Worm (Caenorhabditis elegans): ENCODE data around the gene bgnt-1.3.

bgnt-1.3 gene

DNA sequence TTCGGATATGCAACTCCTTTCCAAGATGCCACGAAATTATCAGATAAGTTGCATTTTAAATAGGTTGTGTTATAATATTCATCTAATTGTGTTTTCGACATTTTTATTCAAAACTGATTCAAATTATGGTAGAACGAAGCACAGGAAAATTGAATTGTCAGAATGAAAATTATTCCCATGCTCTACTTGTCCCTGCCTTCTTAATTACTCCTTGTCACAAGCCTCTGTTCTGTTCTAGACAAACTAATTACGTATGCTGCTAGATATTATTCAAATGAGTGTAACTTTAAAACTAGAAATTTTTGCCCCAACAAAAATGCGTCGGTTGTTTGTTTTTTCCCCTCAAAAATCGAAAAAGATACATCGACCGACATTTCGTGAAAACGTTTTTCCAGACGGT is 12.2 kb downstream of the bgnt-1.3 start, which contains the start of gene srh-104:
Gene srh-104 (minus strand): TSS at position 101 of the 400 bp plus-strand sequence.
- TF ChIP-seq ztf-4 (tag; optimal IDR thresholded peaks at IDR 0.05) (no peak), nhr-25 (tag; optimal IDR thresholded peaks at IDR 0.05) (no peak), fos-1 (tag; optimal IDR thresholded peaks at IDR 0.05) (no peak), pha-4 (tag; optimal IDR thresholded peaks at IDR 0.05) (no peak), hmg-11 (tag; optimal IDR thresholded peaks at IDR 0.05) (no peak), tbx-2 (tag; optimal IDR thresholded peaks at IDR 0.05) (no peak), R02D3.7 (tag; optimal IDR thresholded peaks at IDR 0.05) (no peak), ceh-16 (tag; optimal IDR thresholded peaks at IDR 0.05) (no peak), aly-2 (tag; optimal IDR thresholded peaks at IDR 0.05) (no peak), jun-1 (tag; optimal IDR thresholded peaks at IDR 0.05) (no peak), nhr-67 (tag; optimal IDR thresholded peaks at IDR 0.05) (no peak), elt-2 (tag; optimal IDR thresholded peaks at IDR 0.05) (no peak), egl-27 (tag; optimal IDR thresholded peaks at IDR 0.05) (no peak), ceh-28 (tag; optimal IDR thresholded peaks at IDR 0.05) (no peak), ceh-9 (tag; optimal IDR thresholded peaks at IDR 0.05) (no peak), elt-3 (tag; optimal IDR thresholded peaks at IDR 0.05) (no peak), sea-2 (GFP tag; optimal IDR thresholded peaks at IDR 0.05) (no peak), lin-39 (tag; optimal IDR thresholded peaks at IDR 0.05) (no peak), lin-15B (tag; optimal IDR thresholded peaks at IDR 0.05) (no peak)

DNA sequence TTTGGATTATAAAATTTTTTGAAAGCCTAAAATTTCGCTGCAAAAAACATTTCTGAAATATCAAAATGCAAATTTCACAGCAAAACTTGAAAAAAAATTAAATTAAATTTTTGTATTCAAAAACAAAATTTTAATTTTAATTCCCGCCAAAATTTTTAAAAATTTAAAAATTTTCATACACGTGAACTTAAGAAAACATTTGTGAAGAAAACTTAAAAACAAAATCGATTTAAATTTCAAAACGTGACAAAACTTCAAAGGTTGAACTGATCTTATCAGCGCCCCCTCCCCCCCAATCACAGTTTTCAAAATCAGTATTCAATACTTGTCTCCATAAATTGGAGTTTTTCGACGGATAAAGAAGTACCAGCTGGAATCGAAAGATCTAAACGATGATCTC is 19.1 kb downstream of the bgnt-1.3 start, which contains the start of gene F21H7.5:
Gene F21H7.5 (plus strand): TSS at position 301 of the 400 bp plus-strand sequence.
- TF ChIP-seq eor-1 (tag; optimal IDR thresholded peaks at IDR 0.05) (no peak), fkh-2 (tag; optimal IDR thresholded peaks at IDR 0.05) (no peak), unc-39 (tag; optimal IDR thresholded peaks at IDR 0.05) (no peak), egl-27 (tag; optimal IDR thresholded peaks at IDR 0.05) (no peak), elt-1 (tag; optimal IDR thresholded peaks at IDR 0.05) (no peak), nhr-43 (tag; optimal IDR thresholded peaks at IDR 0.05; ENCODE audit: poor library complexity, severe bottlenecking) (no peak), elt-2 (tag; optimal IDR thresholded peaks at IDR 0.05) (no peak), ZK546.5 (tag; optimal IDR thresholded peaks at IDR 0.05) (no peak), lsy-12 (tag; optimal IDR thresholded peaks at IDR 0.05) (no peak), nhr-76 (tag; optimal IDR thresholded peaks at IDR 0.05) (no peak), fos-1 (tag; optimal IDR thresholded peaks at IDR 0.05) (no peak), ceh-9 (tag; optimal IDR thresholded peaks at IDR 0.05) (no peak), nhr-11 (tag; optimal IDR thresholded peaks at IDR 0.05) (no peak)

- no peak for TF ChIP-seq hmg-11 (tag; optimal IDR thresholded peaks at IDR 0.05)
- no peak for TF ChIP-seq lsy-12 (tag; optimal IDR thresholded peaks at IDR 0.05)
- TF ChIP-seq mml-1 (tag; optimal IDR thresholded peaks at IDR 0.05): no peak
- no peak for TF ChIP-seq ceh-28 (tag; optimal IDR thresholded peaks at IDR 0.05)
- TF ChIP-seq fkh-10 (GFP tag; optimal IDR thresholded peaks at IDR 0.05): no peak
- TF ChIP-seq nhr-23 (tag; optimal IDR thresholded peaks at IDR 0.05): no peak
- TF ChIP-seq egl-5 (tag; optimal IDR thresholded peaks at IDR 0.05): no peak
- no peak for TF ChIP-seq pqm-1 (tag; optimal IDR thresholded peaks at IDR 0.05)
- TF ChIP-seq nhr-77 (tag; optimal IDR thresholded peaks at IDR 0.05): no peak
- TF ChIP-seq nfya-1 (tag; optimal IDR thresholded peaks at IDR 0.05; ENCODE audit: insufficient read depth): no peak
- no peak for TF ChIP-seq zag-1 (tag; optimal IDR thresholded peaks at IDR 0.05)
- TF ChIP-seq ceh-82 (tag; optimal IDR thresholded peaks at IDR 0.05): no peak
- TF ChIP-seq ceh-16 (tag; optimal IDR thresholded peaks at IDR 0.05): no peak
- no peak for TF ChIP-seq tbx-2 (tag; optimal IDR thresholded peaks at IDR 0.05)
- no peak for TF ChIP-seq daf-12 (tag; optimal IDR thresholded peaks at IDR 0.05)
- TF ChIP-seq mdl-1 (tag; optimal IDR thresholded peaks at IDR 0.05): no peak
- TF ChIP-seq elt-2 (tag; optimal IDR thresholded peaks at IDR 0.05): no peak
- TF ChIP-seq R02D3.7 (tag; optimal IDR thresholded peaks at IDR 0.05): no peak
- no peak for TF ChIP-seq nhr-11 (tag; optimal IDR thresholded peaks at IDR 0.05)
These were observed 20.6 kb downstream of the bgnt-1.3 start, which contains the start of gene srh-98 for ce11 chrV:16235647-16236046. TSS of gene srh-98 (minus strand) at chrV:16235747.
